Fruit fly (Drosophila melanogaster) whole organism, adult: ENCODE measurements around the gene CG34287.

Experiments used
- CG11617 ChIP-seq: fragments of 200-800 bp; sonication (Bioruptor generic); optimal IDR thresholded peaks from 2 replicates; lab custom pipeline; 2017; ENCODE audit warnings: mild to moderate bottlenecking, missing biosample characterization, missing genetic modification reagents, missing genetic modification characterization
- CG1620 ChIP-seq: fragments of 200-800 bp; sonication (Bioruptor generic); optimal IDR thresholded peaks from 2 replicates; lab custom pipeline; 2016; ENCODE audit warnings: missing biosample characterization, missing genetic modification characterization
- CG33017 ChIP-seq: fragments of 200-800 bp; sonication (Bioruptor generic); optimal IDR thresholded peaks from 2 replicates; lab custom pipeline; 2018; ENCODE audit warnings: missing biosample characterization, mild to moderate bottlenecking, missing genetic modification characterization, moderate library complexity
- CG7101 ChIP-seq: fragments of 200-800 bp; sonication (Bioruptor generic); optimal IDR thresholded peaks from 2 replicates; lab custom pipeline; 2018; ENCODE audit warnings: missing biosample characterization, mild to moderate bottlenecking, missing genetic modification characterization, moderate library complexity
- Clk ChIP-seq: fragments of 200-800 bp; sonication (Bioruptor generic); optimal IDR thresholded peaks from 2 replicates; lab custom pipeline; 2017; ENCODE audit warnings: missing biosample characterization, missing genetic modification characterization
- cnc ChIP-seq, 2 experiments: fragments of >200 bp; optimal IDR thresholded peaks; 2 replicates each; lab custom pipeline; 2017
- kay ChIP-seq: fragments of 200-800 bp; sonication (Bioruptor generic); peaks from one replicate; lab custom pipeline; 2016; ENCODE audit warnings: missing biosample characterization, missing genetic modification characterization, borderline replicate concordance
- tj ChIP-seq: fragments of 200-800 bp; sonication (Bioruptor generic); optimal IDR thresholded peaks from 3 replicates; lab custom pipeline; 2017; ENCODE audit warnings: missing biosample characterization, mild to moderate bottlenecking, missing genetic modification characterization, moderate library complexity
- toe ChIP-seq: fragments of 200-800 bp; sonication (Bioruptor generic); optimal IDR thresholded peaks from 2 replicates; lab custom pipeline; 2016; ENCODE audit warnings: missing biosample characterization, missing genetic modification characterization

DNA sequence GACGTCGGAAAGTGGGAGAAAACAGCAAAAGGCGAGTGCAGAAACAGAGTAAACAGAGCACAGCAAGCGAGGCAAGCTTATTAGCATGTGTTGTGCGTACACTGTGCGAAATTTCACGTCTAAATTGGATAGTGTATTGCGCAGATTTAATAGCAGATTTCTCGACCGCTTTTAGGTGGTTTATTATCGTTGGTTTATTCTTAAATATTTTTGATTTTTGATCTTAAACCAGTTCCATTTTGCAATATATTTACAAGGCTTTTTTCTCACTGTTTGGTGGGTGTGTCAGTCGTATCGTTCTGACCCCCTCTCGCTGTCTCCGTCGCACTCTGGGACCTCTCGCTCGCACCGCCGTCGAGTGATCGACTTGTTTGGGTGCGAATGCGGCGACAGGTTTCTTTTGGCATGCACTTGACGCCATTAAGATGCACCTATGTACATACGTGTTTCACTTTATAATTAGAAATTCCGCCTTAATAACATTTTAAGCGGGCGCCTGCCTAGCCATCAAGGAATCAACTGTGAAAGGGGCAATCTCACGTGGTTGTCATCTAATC, 19.1 kb upstream of the CG34287 start:
- TF ChIP-seq CG11617 (GFP tag; lab: Kevin White, UChicago) (peak; percentile 62), CG33017 (peak; percentile 84), CG7101 (peak; percentile 60), tj (peak; percentile 51), toe (GFP tag; lab: Kevin White, UChicago) (peak; percentile 67), cnc (optimal IDR thresholded peaks at IDR 0.05; lab: Kevin White, UChicago) (no peak), kay (GFP tag; lab: Kevin White, UChicago) (peak; percentile 78), Clk (peak; percentile 60), CG1620 (GFP tag; lab: Kevin White, UChicago) (peak; percentile 45)
